Worm (Caenorhabditis elegans): ENCODE results near the gene cpsf-3.

DNA sequence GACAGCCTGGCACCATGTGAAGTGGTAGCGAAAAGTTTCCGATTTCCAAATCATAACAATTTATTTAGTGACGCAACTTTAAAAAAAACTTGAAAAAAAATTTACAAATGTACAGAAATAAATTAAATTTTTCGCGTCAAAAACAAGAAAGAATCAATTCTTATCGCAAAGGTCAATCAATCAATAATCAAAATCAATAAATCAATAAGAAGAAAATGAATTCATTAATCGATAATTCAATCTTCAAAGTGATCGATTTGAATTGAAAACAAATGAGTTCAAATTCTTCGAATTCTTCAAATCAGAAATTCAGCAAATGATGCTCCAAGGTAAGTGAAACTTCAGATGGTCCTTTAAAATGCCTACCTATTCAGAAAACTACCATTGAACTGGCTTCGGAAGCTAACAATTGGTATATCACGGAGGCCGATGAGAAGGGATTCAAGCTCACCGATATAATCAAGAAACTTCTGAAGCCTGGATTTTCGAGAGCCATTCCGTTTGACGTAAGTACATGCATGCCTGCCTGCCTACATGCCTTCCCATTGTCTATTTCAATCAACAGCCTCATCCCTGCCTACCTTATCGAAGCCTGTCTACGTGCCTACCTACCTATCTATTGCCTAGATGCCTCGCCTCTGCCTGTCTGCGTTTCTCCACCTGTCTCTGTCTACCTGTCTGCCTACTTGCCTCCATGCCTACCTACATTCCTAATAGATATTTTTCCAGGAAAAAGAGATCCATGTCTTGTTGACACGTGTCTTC, 37.4 kb upstream of the cpsf-3 start:
- no peak for TF ChIP-seq tbx-37 (GFP tag; conservative IDR thresholded peaks at IDR 0.05)
- no peak for TF ChIP-seq hmg-4 (GFP tag; optimal IDR thresholded peaks at IDR 0.05)
- no peak for TF ChIP-seq aly-1 (tag; optimal IDR thresholded peaks at IDR 0.05)
- TF ChIP-seq pes-1 (GFP tag; IDR thresholded peaks at IDR 0.05) = no peak
- no peak for TF ChIP-seq ceh-36 (tag; optimal IDR thresholded peaks at IDR 0.05)
- TF ChIP-seq ets-7 (tag; optimal IDR thresholded peaks at IDR 0.05) = no peak
- TF ChIP-seq ama-1 (optimal IDR thresholded peaks at IDR 0.05) = no peak
- TF ChIP-seq B0310.2 (tag; optimal IDR thresholded peaks at IDR 0.05) = no peak
- no peak for TF ChIP-seq scrt-1 (GFP tag; IDR thresholded peaks at IDR 0.05)
